Worm (Caenorhabditis elegans) whole organism, midembryonic: Measurements from ENCODE around the gene lipl-3.

Experiments
- T22C8.4 ChIP-seq: fragments of 200-800 bp; sonication (Bioruptor generic); IDR thresholded peaks from 2 replicates; pipeline ENCODE4 v1.3.6; 2022; ENCODE audit warnings: missing genetic modification characterization, missing compliant biosample characterization
- cog-1 ChIP-seq: sonication (generic microtip); optimal IDR thresholded peaks from 2 replicates; lab custom pipeline; 2016; ENCODE audit warnings: missing genetic modification characterization, missing compliant biosample characterization
- flt-1 ChIP-seq: fragments of 200-800 bp; sonication (Bioruptor generic); IDR thresholded peaks from 2 replicates; pipeline ENCODE4 v1.3.6; 2022; ENCODE audit warnings: missing genetic modification characterization, missing compliant biosample characterization
- ztf-23 ChIP-seq: fragments of 200-800 bp; sonication (Bioruptor generic); IDR thresholded peaks from 2 replicates; pipeline ENCODE4 v1.3.6; 2022; ENCODE audit warnings: missing genetic modification reagents, missing genetic modification characterization, missing compliant biosample characterization
- ztf-29 ChIP-seq: fragments of 200-800 bp; sonication (Bioruptor generic); IDR thresholded peaks from 2 replicates; pipeline ENCODE4 v1.3.6; 2022; ENCODE audit warnings: missing genetic modification reagents, missing genetic modification characterization, missing compliant biosample characterization

DNA sequence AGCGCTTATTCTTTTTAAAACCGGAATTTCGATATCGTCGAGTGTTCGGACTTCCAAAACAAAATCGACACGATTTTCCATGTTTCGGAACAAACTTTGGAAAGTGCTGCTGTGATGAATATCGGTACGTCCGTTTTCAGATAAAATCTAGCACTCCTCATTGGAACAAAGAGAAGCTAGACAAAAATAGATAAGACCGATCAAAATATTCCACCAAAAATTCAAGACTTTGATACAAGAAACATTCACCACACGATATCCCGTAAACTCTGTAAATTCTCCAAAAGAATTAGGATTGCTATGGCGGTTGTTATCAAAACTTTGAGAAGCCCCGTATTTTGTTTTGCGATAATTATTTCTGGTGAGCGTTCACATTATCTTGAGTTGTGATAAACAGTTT, 19.2 kb upstream of the lipl-3 start, which contains the start of gene C14C6.3:
- TF ChIP-seq ztf-23 (GFP tag; lab: Robert Waterston, UW) (no peak), flt-1 (GFP tag; lab: Robert Waterston, UW) (no peak), ztf-29 (GFP tag; lab: Robert Waterston, UW) (no peak), T22C8.4 (GFP tag; lab: Robert Waterston, UW) (no peak), cog-1 (no peak)
